Worm (Caenorhabditis elegans) whole organism, dauer: ENCODE measurements around the gene gck-4.

ENCODE experiments used
- unc-62 ChIP-seq: sonication (generic microtip); optimal IDR thresholded peaks from 2 replicates; lab custom pipeline; 2017; ENCODE audit warnings: missing biosample characterization, missing genetic modification reagents, missing genetic modification characterization

The gck-4 gene

ce11 chrX:13706607-13707006 lies 29.6 kb downstream of the gck-4 start, which contains the start of gene K02D3.1:
Gene K02D3.1 (plus strand): TSS chrX:13706907.
- no peak for TF ChIP-seq unc-62 (GFP tag; lab: Kevin White, UChicago)

- no peak for TF ChIP-seq unc-62 (GFP tag; lab: Kevin White, UChicago)
Observed at ce11 chrX:13709060-13709459, 32.1 kb downstream of the gck-4 start.

- no peak for TF ChIP-seq unc-62 (GFP tag; lab: Kevin White, UChicago)
Observed at ce11 chrX:13711909-13712308, 34.9 kb downstream of the gck-4 start, which contains the start of gene K02D3.2. Gene K02D3.2 (minus strand): TSS chrX:13712009.

ce11 chrX:13712992-13713391 lies 36.0 kb downstream of the gck-4 start:
- TF ChIP-seq unc-62 (GFP tag; lab: Kevin White, UChicago), result no peak

- no peak for TF ChIP-seq unc-62 (GFP tag; lab: Kevin White, UChicago)
Observed at ce11 chrX:13713857-13714256, 36.9 kb downstream of the gck-4 start, which contains the start of gene K11E4.1. Gene K11E4.1 (plus strand): TSS chrX:13714157.

- no peak for TF ChIP-seq unc-62 (GFP tag; lab: Kevin White, UChicago)
Observed at ce11 chrX:13714710-13715109, 37.7 kb downstream of the gck-4 start.

ce11 chrX:13716313-13716712 lies 39.3 kb downstream of the gck-4 start:
- TF ChIP-seq unc-62 (GFP tag; lab: Kevin White, UChicago), result no peak

- TF ChIP-seq unc-62 (GFP tag; lab: Kevin White, UChicago), result no peak
Observed at ce11 chrX:13717053-13717671, 40.2 kb downstream of the gck-4 start, which contains the start of gene shc-3. Gene shc-3 (plus strand): TSS chrX:13717536.

- no peak for TF ChIP-seq unc-62 (GFP tag; lab: Kevin White, UChicago)
Observed at ce11 chrX:13722821-13723220, 45.8 kb downstream of the gck-4 start, which contains the start of gene poml-1. Gene poml-1 (minus strand): TSS chrX:13722921.

- no peak for TF ChIP-seq unc-62 (GFP tag; lab: Kevin White, UChicago)
Observed at ce11 chrX:13724364-13724763, 47.4 kb downstream of the gck-4 start, which contains the start of gene K11E4.6. Gene K11E4.6 (plus strand): TSS chrX:13724664.

ce11 chrX:13726285-13726684 lies 49.3 kb downstream of the gck-4 start:
- no peak for TF ChIP-seq unc-62 (GFP tag; lab: Kevin White, UChicago)

- no peak for TF ChIP-seq unc-62 (GFP tag; lab: Kevin White, UChicago)
Observed at ce11 chrX:13726874-13727343, 49.9 kb downstream of the gck-4 start, which contains the start of gene pix-1. Gene pix-1 (plus strand): TSS chrX:13727293.

- TF ChIP-seq unc-62 (GFP tag; lab: Kevin White, UChicago), result no peak
Observed at ce11 chrX:13728991-13729390, 52.0 kb downstream of the gck-4 start.

- no peak for TF ChIP-seq unc-62 (GFP tag; lab: Kevin White, UChicago)
Observed at ce11 chrX:13729724-13730123, 52.7 kb downstream of the gck-4 start.

ce11 chrX:13730209-13730975 lies 53.4 kb downstream of the gck-4 start:
- TF ChIP-seq unc-62 (GFP tag; lab: Kevin White, UChicago), result no peak
